Worm (Caenorhabditis elegans) whole organism, L4 larva: ENCODE results near the gene mfsd-13.2.

Experiments used
- ama-1 ChIP-seq: fragments of 150-350 bp; optimal IDR thresholded peaks from 2 replicates; lab custom pipeline; 2014; ENCODE audit warnings: inconsistent platforms, mixed read lengths
- daf-8 ChIP-seq: fragments of 200-800 bp; sonication (Bioruptor generic); IDR thresholded peaks from 2 replicates; pipeline ENCODE4 v1.3.6; 2022; ENCODE audit warnings: missing genetic modification characterization, missing compliant biosample characterization
- dve-1 ChIP-seq: sonication (generic microtip); optimal IDR thresholded peaks from 2 replicates; lab custom pipeline; 2017; ENCODE audit warnings: antibody characterized with exemption, mild to moderate bottlenecking, missing genetic modification characterization, missing compliant biosample characterization; ENCODE audit not compliant: insufficient read depth
- nhr-42 ChIP-seq: fragments of 200-800 bp; sonication (Bioruptor generic); IDR thresholded peaks from 2 replicates; pipeline ENCODE4 v1.3.6; 2022; ENCODE audit warnings: missing genetic modification characterization, missing compliant biosample characterization
- sdz-12 ChIP-seq: fragments of 200-800 bp; sonication (Bioruptor generic); optimal IDR thresholded peaks from 2 replicates; lab custom pipeline; 2018; ENCODE audit warnings: mild to moderate bottlenecking, missing genetic modification characterization, missing compliant biosample characterization
- zfp-3 ChIP-seq: fragments of 200-800 bp; sonication (Bioruptor generic); conservative IDR thresholded peaks from 2 replicates; pipeline ENCODE4 v1.3.6; 2022; ENCODE audit warnings: missing genetic modification reagents, missing genetic modification characterization, missing compliant biosample characterization
- ztf-11 ChIP-seq: fragments of 150-350 bp; optimal IDR thresholded peaks from 2 replicates; lab custom pipeline; 2014; ENCODE audit warnings: missing biosample characterization, missing genetic modification characterization

DNA sequence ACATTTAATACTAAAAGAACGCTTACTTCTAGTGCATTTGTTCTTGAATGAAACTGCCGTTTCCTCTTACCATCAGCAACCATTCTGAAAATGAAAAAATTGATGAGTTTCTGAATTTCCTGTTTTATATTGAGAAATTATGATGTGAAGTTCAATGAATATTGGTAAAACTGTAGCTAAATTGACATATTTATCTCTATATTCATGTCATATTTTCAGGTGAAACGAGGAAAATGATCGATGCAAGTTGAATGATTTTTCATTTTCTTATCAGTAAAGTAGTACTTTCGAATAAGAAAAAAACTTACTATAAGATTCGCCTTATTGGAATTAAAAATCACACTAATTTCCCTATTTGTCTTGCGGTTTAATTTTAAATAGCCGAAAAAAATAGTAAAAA, 44.5 kb upstream of the mfsd-13.2 start, which contains the start of gene E04F6.15:
- TF ChIP-seq daf-8 (GFP tag; lab: Robert Waterston, UW): no peak
- TF ChIP-seq dve-1 (tag; lab: Kevin White, UChicago): peak; percentile 31
- TF ChIP-seq sdz-12 (GFP tag; lab: Kevin White, UChicago): no peak
- no peak for TF ChIP-seq nhr-42 (GFP tag; lab: Robert Waterston, UW)
- TF ChIP-seq ama-1 (lab: Kevin White, UChicago): no peak
- TF ChIP-seq ztf-11: no peak
- TF ChIP-seq zfp-3 (GFP tag; lab: Robert Waterston, UW): no peak
